Worm (Caenorhabditis elegans): ENCODE measurements around the gene fbxb-74.

The fbxb-74 gene

DNA sequence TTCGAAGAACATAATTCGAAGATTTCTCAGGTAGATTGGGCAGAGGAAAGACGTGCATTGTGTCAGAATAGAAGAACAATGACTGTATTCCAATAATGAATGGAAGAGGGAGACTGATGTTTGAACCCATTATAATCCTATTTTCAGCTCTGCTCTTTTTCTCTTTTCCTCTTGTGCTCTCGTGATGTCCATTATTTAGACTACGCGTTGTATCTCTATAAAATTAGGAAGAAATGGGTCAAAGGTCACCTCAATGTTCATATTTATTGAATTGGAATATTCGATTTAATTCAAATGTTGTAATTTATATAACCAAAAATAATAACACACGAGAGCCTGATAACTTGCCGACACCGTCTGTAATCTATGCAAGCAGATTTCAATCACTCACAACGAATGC, at the start of gene fbxb-74:
Gene fbxb-74 (minus strand): TSS at position 101 of the 400 bp plus-strand sequence.
- TF ChIP-seq egl-27 (tag; optimal IDR thresholded peaks at IDR 0.05) = no peak
- no peak for TF ChIP-seq nhr-6 (tag; optimal IDR thresholded peaks at IDR 0.05)
- TF ChIP-seq nhr-129 (tag; optimal IDR thresholded peaks at IDR 0.05) = no peak
- TF ChIP-seq lin-39 (tag; optimal IDR thresholded peaks at IDR 0.05) = no peak
- TF ChIP-seq nhr-12 (tag; optimal IDR thresholded peaks at IDR 0.05) = no peak
- no peak for TF ChIP-seq F13H6.1 (tag; optimal IDR thresholded peaks at IDR 0.05)
- no peak for TF ChIP-seq mdl-1 (tag; optimal IDR thresholded peaks at IDR 0.05)
- no peak for TF ChIP-seq nhr-25 (tag; optimal IDR thresholded peaks at IDR 0.05)
- no peak for TF ChIP-seq dmd-4 (tag; optimal IDR thresholded peaks at IDR 0.05)

DNA sequence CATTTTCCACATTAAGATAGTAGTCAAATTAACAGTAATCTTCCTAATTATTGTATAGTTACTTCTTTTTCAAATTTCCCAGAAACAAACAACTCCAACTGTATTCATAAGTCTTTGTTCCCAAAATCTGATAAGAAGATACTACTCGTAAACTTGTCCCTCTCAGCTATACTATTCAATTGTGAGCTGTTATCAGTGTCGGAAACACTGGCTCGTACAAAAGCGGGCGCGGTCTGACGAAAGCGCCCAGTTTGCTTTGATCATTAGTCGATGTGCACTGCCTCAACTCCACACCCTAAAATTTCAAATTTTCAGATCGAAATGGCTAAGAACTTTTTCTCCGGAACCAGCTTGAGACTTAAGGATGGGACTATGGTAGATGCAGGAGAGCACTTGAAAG, 47.6 kb upstream of the fbxb-74 start, which contains the start of gene trx-3:
Gene trx-3 (plus strand): TSS at position 291 of the 400 bp plus-strand sequence.
- no peak for TF ChIP-seq ceh-16 (tag; optimal IDR thresholded peaks at IDR 0.05)
- TF ChIP-seq sma-9 (GFP tag; optimal IDR thresholded peaks at IDR 0.05) = peak; percentile 36
- no peak for TF ChIP-seq sma-9 (tag; optimal IDR thresholded peaks at IDR 0.05)
- TF ChIP-seq unc-55 (GFP tag; optimal IDR thresholded peaks at IDR 0.05) = no peak
- TF ChIP-seq nhr-25 (tag; optimal IDR thresholded peaks at IDR 0.05) = no peak
- peak; percentile 53 for TF ChIP-seq fos-1 (tag; optimal IDR thresholded peaks at IDR 0.05)
- no peak for TF ChIP-seq lin-13 (GFP tag; optimal IDR thresholded peaks at IDR 0.05)
- no peak for TF ChIP-seq peb-1 (tag; optimal IDR thresholded peaks at IDR 0.05)

DNA sequence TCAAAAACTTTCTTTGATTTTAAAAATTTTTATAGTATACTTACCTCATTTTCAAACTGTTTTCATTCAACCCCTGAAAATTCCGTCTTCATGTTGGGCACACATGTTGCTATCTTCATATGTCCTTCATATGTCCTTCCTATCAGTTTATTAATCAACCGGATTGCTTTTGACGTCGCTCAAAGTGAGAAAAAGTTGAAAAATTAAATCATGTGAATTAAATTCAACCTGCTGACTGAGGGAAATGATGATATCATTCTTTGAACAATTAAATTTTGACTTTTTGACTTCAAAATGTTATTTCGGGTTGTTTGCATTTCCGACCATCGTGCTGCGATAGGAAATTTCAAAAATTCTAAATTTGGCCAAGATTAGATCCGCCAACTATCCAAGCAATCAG, 45.5 kb upstream of the fbxb-74 start:
- TF ChIP-seq fos-1 (tag; optimal IDR thresholded peaks at IDR 0.05) (peak; percentile 19), unc-62 (GFP tag; optimal IDR thresholded peaks at IDR 0.05) (no peak), ztf-4 (tag; optimal IDR thresholded peaks at IDR 0.05) (no peak)

DNA sequence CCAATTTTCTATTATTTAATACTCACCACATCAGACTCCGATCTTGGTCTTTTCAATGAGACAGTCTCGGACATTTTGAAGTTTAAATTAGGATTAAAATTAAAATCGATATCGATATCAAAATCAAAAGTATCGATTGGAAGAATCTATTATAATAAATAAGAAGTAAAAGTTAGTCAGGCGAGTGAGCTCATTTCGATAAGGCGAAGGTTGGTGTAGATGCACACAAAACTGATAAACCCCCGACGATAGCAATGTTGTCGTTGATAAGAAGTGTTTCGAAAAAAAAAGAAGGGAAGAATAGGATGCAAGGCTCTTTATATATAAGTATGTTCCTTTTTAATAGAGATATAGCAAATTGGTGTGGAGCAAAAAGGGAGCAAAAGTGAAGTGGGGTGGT, 43.4 kb upstream of the fbxb-74 start, which contains the start of gene M01H9.4:
Gene M01H9.4 (minus strand): TSS at position 379 of the 400 bp plus-strand sequence.
- TF ChIP-seq sma-9 (GFP tag; optimal IDR thresholded peaks at IDR 0.05) = peak; percentile 49
- no peak for TF ChIP-seq sma-9 (tag; optimal IDR thresholded peaks at IDR 0.05)
- peak; percentile 99 for TF ChIP-seq fos-1 (tag; optimal IDR thresholded peaks at IDR 0.05)
- no peak for TF ChIP-seq lin-13 (GFP tag; optimal IDR thresholded peaks at IDR 0.05)
- TF ChIP-seq mdl-1 (tag; optimal IDR thresholded peaks at IDR 0.05) = no peak

DNA sequence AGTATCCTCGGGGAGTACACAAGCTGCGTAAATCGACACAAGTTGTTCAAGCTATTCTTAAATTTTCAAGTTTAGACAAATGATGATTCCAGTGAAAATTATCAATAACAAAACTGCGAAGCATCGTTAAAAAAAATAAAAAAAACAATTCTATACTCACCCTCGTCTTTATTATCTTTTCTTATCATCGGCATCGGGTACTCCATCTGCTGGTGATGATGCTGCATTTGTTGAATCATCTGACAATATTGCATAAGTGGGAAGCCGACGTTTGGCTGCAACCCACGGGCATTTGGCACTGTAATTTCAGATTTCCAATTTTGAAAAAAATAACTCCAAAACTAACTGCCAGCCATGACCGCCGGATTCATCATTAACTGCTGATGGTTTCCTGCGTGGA, 42.2 kb upstream of the fbxb-74 start:
- no peak for TF ChIP-seq nhr-237 (tag; optimal IDR thresholded peaks at IDR 0.05)
- TF ChIP-seq fos-1 (tag; optimal IDR thresholded peaks at IDR 0.05) = peak; percentile 59
- TF ChIP-seq lin-13 (GFP tag; optimal IDR thresholded peaks at IDR 0.05) = no peak
- TF ChIP-seq F13H6.1 (tag; optimal IDR thresholded peaks at IDR 0.05) = no peak
- TF ChIP-seq ztf-1 (GFP tag; conservative IDR thresholded peaks at IDR 0.05) = no peak
- TF ChIP-seq peb-1 (tag; optimal IDR thresholded peaks at IDR 0.05) = no peak
- TF ChIP-seq nhr-12 (tag; optimal IDR thresholded peaks at IDR 0.05) = no peak
- no peak for TF ChIP-seq nhr-11 (tag; optimal IDR thresholded peaks at IDR 0.05)
- no peak for TF ChIP-seq mab-5 (tag; optimal IDR thresholded peaks at IDR 0.05)

DNA sequence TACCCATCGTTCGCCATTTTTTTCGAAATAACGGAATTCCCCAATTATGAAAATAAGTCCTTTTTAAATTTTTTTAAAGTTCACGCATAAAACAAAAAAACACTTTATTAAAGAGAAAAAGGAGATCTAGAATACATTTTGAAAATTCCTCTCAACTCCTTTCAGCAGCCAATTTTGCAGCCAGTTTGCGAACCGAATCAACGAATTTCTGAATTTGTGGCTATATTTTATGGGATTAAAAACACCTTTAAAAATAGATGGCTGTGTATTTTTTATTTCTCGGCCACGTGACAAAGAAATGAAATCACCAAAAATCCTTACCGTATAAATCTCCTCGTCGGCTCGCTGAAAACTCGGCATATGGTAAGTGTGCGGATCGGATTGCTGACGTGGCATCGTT, 40.9 kb upstream of the fbxb-74 start, which contains the start of gene M01H9.10:
Gene M01H9.10 (minus strand): TSS at position 101 of the 400 bp plus-strand sequence.
- no peak for TF ChIP-seq nhr-6 (tag; optimal IDR thresholded peaks at IDR 0.05)
- TF ChIP-seq zag-1 (tag; optimal IDR thresholded peaks at IDR 0.05) = no peak
- no peak for TF ChIP-seq F13H6.1 (tag; optimal IDR thresholded peaks at IDR 0.05)
- no peak for TF ChIP-seq blmp-1 (tag; optimal IDR thresholded peaks at IDR 0.05; ENCODE audit: insufficient read depth)

DNA sequence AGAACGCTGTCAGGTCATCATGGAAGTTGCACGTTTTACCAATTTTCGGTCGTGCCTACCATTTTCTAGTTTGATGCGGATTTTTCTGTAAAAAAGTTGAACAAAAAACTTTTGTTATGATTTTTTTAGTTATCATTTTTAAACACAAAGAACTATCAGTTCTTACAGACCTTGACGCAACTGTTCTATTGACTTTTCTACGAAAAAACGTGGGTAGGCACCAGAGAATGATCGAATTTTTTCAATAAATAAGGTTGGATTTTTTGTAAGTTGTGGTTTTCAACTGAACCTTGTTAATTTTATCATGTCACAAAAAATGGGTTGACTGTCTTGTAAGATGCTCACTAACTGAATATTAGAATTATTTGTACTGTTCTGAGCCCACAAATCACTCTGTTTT, 39.5 kb upstream of the fbxb-74 start:
- peak; percentile 64 for TF ChIP-seq sma-9 (GFP tag; optimal IDR thresholded peaks at IDR 0.05)
- TF ChIP-seq sma-9 (tag; optimal IDR thresholded peaks at IDR 0.05) = no peak
- no peak for TF ChIP-seq R02D3.7 (tag; optimal IDR thresholded peaks at IDR 0.05)

DNA sequence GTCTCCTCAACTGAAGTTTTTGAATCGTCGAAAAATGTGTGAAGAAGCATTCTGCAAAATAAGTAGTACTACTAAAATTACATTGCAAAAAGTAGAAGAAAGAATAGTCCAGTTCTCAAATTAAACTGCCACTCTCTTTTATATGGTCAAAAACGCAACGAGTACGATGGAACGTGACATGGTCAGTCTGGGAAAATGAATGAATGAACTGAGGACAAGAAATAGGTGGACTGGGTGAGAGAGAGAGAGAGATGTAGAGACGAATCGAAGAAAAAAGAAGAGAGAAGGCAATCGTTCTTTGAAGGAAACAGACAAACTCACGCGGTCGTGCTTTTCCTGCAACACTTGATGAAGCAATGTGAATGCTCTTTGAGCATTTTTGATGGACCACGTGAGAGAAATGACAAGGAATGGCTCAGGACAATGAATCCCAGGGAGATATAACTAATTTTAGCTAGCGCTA, 38.0 kb upstream of the fbxb-74 start, which contains the start of gene M01H9.3:
Gene M01H9.3 (minus strand): TSS at position 51 of the 463 bp plus-strand sequence.
- TF ChIP-seq F13H6.1 (tag; optimal IDR thresholded peaks at IDR 0.05) (peak; percentile 81), C34F6.9 (tag; optimal IDR thresholded peaks at IDR 0.05) (peak; percentile 82), gmeb-1 (tag; optimal IDR thresholded peaks at IDR 0.05) (peak; percentile 24), R02D3.7 (tag; optimal IDR thresholded peaks at IDR 0.05) (no peak), nhr-237 (tag; optimal IDR thresholded peaks at IDR 0.05) (no peak), sem-4 (tag; optimal IDR thresholded peaks at IDR 0.05) (peak; percentile 44), ztf-1 (GFP tag; conservative IDR thresholded peaks at IDR 0.05) (no peak), unc-39 (tag; optimal IDR thresholded peaks at IDR 0.05) (no peak), nhr-12 (tag; optimal IDR thresholded peaks at IDR 0.05) (no peak), sma-9 (GFP tag; optimal IDR thresholded peaks at IDR 0.05) (peak; percentile 90), sma-9 (tag; optimal IDR thresholded peaks at IDR 0.05) (no peak), crh-2 (tag; optimal IDR thresholded peaks at IDR 0.05) (peak; percentile 79), nhr-6 (tag; optimal IDR thresholded peaks at IDR 0.05) (peak; percentile 80), lin-39 (tag; optimal IDR thresholded peaks at IDR 0.05) (no peak), ztf-4 (tag; optimal IDR thresholded peaks at IDR 0.05) (peak; percentile 76), zag-1 (tag; optimal IDR thresholded peaks at IDR 0.05) (peak; percentile 1), nhr-25 (tag; optimal IDR thresholded peaks at IDR 0.05) (peak; percentile 60), nhr-23 (tag; optimal IDR thresholded peaks at IDR 0.05) (no peak), nhr-21 (tag; optimal IDR thresholded peaks at IDR 0.05) (peak; percentile 20), aly-2 (tag; optimal IDR thresholded peaks at IDR 0.05) (no peak), unc-55 (GFP tag; optimal IDR thresholded peaks at IDR 0.05) (peak; percentile 57), ceh-82 (tag; optimal IDR thresholded peaks at IDR 0.05) (no peak), nhr-129 (tag; optimal IDR thresholded peaks at IDR 0.05) (peak; percentile 97), sma-3 (GFP tag; optimal IDR thresholded peaks at IDR 0.05) (peak; percentile 39), ama-1 (optimal IDR thresholded peaks at IDR 0.05) (peak; percentile 91)

All from whole organism, L2 larva.